Fruit fly (Drosophila melanogaster) whole organism, embryonic: ENCODE results near the gene Lztr1.
A peak's percentile ranks its signal among the peaks of the same experiment; 100 is the strongest.

ENCODE experiments used
- CG12769 ChIP-seq: fragments of 200-800 bp; sonication (Bioruptor generic); optimal IDR thresholded peaks from 2 replicates; lab custom pipeline; 2019; ENCODE audit warnings: missing biosample characterization, mild to moderate bottlenecking, missing genetic modification characterization, moderate library complexity
- CG13424 ChIP-seq: fragments of 200-800 bp; sonication (Bioruptor generic); optimal IDR thresholded peaks from 2 replicates; lab custom pipeline; 2019; ENCODE audit warnings: missing biosample characterization, mild to moderate bottlenecking, missing genetic modification characterization, moderate library complexity
- CG13624 ChIP-seq: fragments of 200-800 bp; sonication (Bioruptor generic); optimal IDR thresholded peaks from 2 replicates; lab custom pipeline; 2016; ENCODE audit warnings: missing biosample characterization, missing genetic modification characterization
- CG13775 ChIP-seq: fragments of 200-800 bp; sonication (Bioruptor generic); optimal IDR thresholded peaks from 3 replicates; lab custom pipeline; 2017; ENCODE audit warnings: missing biosample characterization, mild to moderate bottlenecking, missing genetic modification characterization
- CG1602 ChIP-seq: fragments of 200-800 bp; sonication (Bioruptor generic); optimal IDR thresholded peaks from 3 replicates; lab custom pipeline; 2016; ENCODE audit warnings: missing biosample characterization, missing genetic modification characterization
- CG17568 ChIP-seq: fragments of 200-800 bp; sonication (Bioruptor generic); optimal IDR thresholded peaks from 2 replicates; lab custom pipeline; 2018; ENCODE audit warnings: missing biosample characterization, mild to moderate bottlenecking, missing genetic modification characterization, moderate library complexity
- CG17802 ChIP-seq: fragments of 200-800 bp; sonication (Bioruptor generic); optimal IDR thresholded peaks from 2 replicates; lab custom pipeline; 2018; ENCODE audit warnings: missing biosample characterization, mild to moderate bottlenecking, missing genetic modification characterization, moderate library complexity
- CG18619 ChIP-seq: fragments of 200-800 bp; sonication (Bioruptor generic); optimal IDR thresholded peaks from 3 replicates; lab custom pipeline; 2017; ENCODE audit warnings: missing biosample characterization, mild to moderate bottlenecking, missing genetic modification characterization
- CG2116 ChIP-seq: fragments of 200-800 bp; sonication (Bioruptor generic); optimal IDR thresholded peaks from 3 replicates; lab custom pipeline; 2018; ENCODE audit warnings: missing biosample characterization, mild to moderate bottlenecking, missing genetic modification characterization
- CG2129 ChIP-seq: fragments of 200-800 bp; sonication (Bioruptor generic); IDR thresholded peaks from 2 replicates; pipeline ENCODE4 v1.3.6; 2022; ENCODE audit warnings: missing biosample characterization, missing genetic modification characterization; ENCODE audit not compliant: partially characterized antibody
- CG2202 ChIP-seq: fragments of 200-800 bp; sonication (Bioruptor generic); optimal IDR thresholded peaks from 2 replicates; lab custom pipeline; 2018; ENCODE audit warnings: missing biosample characterization, mild to moderate bottlenecking, missing genetic modification characterization
- CG3065 ChIP-seq: fragments of 200-800 bp; sonication (Bioruptor generic); optimal IDR thresholded peaks from 2 replicates; lab custom pipeline; 2016; ENCODE audit warnings: missing biosample characterization, missing genetic modification characterization
- CG33557 ChIP-seq: fragments of 200-800 bp; sonication (Bioruptor generic); optimal IDR thresholded peaks from 2 replicates; lab custom pipeline; 2019; ENCODE audit warnings: missing biosample characterization, mild to moderate bottlenecking, missing genetic modification characterization, moderate library complexity
- CG7928 ChIP-seq: fragments of 200-800 bp; sonication (Bioruptor generic); optimal IDR thresholded peaks from 2 replicates; lab custom pipeline; 2017; ENCODE audit warnings: missing biosample characterization, mild to moderate bottlenecking, missing genetic modification characterization
- D19A ChIP-seq: fragments of 200-800 bp; optimal IDR thresholded peaks from 3 replicates; lab custom pipeline; 2019; ENCODE audit warnings: missing biosample characterization, mild to moderate bottlenecking, missing genetic modification characterization, moderate library complexity
- Deaf1 ChIP-seq: fragments of 200-800 bp; optimal IDR thresholded peaks from 3 replicates; lab custom pipeline; 2019; ENCODE audit warnings: missing biosample characterization, mild to moderate bottlenecking, missing genetic modification characterization, moderate library complexity
- Dp ChIP-seq: fragments of 200-800 bp; sonication (Bioruptor generic); optimal IDR thresholded peaks from 2 replicates; lab custom pipeline; 2018; ENCODE audit warnings: missing biosample characterization, mild to moderate bottlenecking, missing genetic modification characterization, moderate library complexity
- Drgx ChIP-seq: fragments of 200-800 bp; sonication (Bioruptor generic); IDR thresholded peaks from 2 replicates; pipeline ENCODE4 v1.3.6; 2022; ENCODE audit warnings: missing biosample characterization, missing genetic modification characterization
- Hmx ChIP-seq: fragments of 200-800 bp; sonication (Bioruptor generic); optimal IDR thresholded peaks from 2 replicates; lab custom pipeline; 2016; ENCODE audit warnings: missing biosample characterization, missing genetic modification characterization
- Med ChIP-seq: fragments of 200-800 bp; sonication (Bioruptor generic); peaks from one replicate; lab custom pipeline; 2016; ENCODE audit warnings: missing biosample characterization, missing genetic modification characterization, mild to moderate bottlenecking, inconsistent platforms, moderate library complexity
- Meics ChIP-seq: fragments of 200-800 bp; sonication (Bioruptor generic); optimal IDR thresholded peaks from 2 replicates; lab custom pipeline; 2017; ENCODE audit warnings: missing biosample characterization, mild to moderate bottlenecking, missing genetic modification characterization
- NK7.1 ChIP-seq: fragments of 200-800 bp; sonication (Bioruptor generic); optimal IDR thresholded peaks from 3 replicates; lab custom pipeline; 2016; ENCODE audit warnings: missing biosample characterization, missing genetic modification characterization
- Oaz ChIP-seq: fragments of 200-800 bp; sonication (Bioruptor generic); IDR thresholded peaks from 2 replicates; pipeline ENCODE4 v1.3.6; 2022; ENCODE audit warnings: missing biosample characterization, missing genetic modification characterization
- Vsx1 ChIP-seq: fragments of 200-800 bp; sonication (Bioruptor generic); optimal IDR thresholded peaks from 2 replicates; lab custom pipeline; 2017; ENCODE audit warnings: missing biosample characterization, mild to moderate bottlenecking, missing genetic modification characterization, missing genetic modification reagents
- abd-A ChIP-seq: fragments of 200-800 bp; sonication (Bioruptor generic); optimal IDR thresholded peaks from 3 replicates; lab custom pipeline; 2019; ENCODE audit warnings: missing biosample characterization, mild to moderate bottlenecking, missing genetic modification characterization, moderate library complexity
- ac ChIP-seq: fragments of 200-800 bp; sonication (Bioruptor generic); optimal IDR thresholded peaks from 3 replicates; lab custom pipeline; 2017; ENCODE audit warnings: missing biosample characterization, mild to moderate bottlenecking, missing genetic modification characterization
- amos ChIP-seq: fragments of 200-800 bp; sonication (Bioruptor generic); IDR thresholded peaks from 2 replicates; pipeline ENCODE4 v1.3.6; 2022; ENCODE audit warnings: missing biosample characterization, missing genetic modification characterization; ENCODE audit not compliant: partially characterized antibody
- ap ChIP-seq: fragments of 200-800 bp; sonication (Bioruptor generic); IDR thresholded peaks from 2 replicates; pipeline ENCODE4 v1.3.6; 2022; ENCODE audit warnings: missing biosample characterization, missing genetic modification characterization
- bbx ChIP-seq: fragments of 200-800 bp; sonication (Bioruptor generic); IDR thresholded peaks from 2 replicates; pipeline ENCODE4 v1.3.6; 2022; ENCODE audit warnings: missing biosample characterization, missing genetic modification characterization; ENCODE audit not compliant: partially characterized antibody
- chinmo ChIP-seq: fragments of 200-800 bp; sonication (Bioruptor generic); IDR thresholded peaks from 4 replicates; pipeline ENCODE4 v1.3.6; 2022; ENCODE audit warnings: missing biosample characterization, missing genetic modification characterization; ENCODE audit not compliant: partially characterized antibody
- crol ChIP-seq: fragments of 200-800 bp; sonication (Bioruptor generic); IDR thresholded peaks from 2 replicates; pipeline ENCODE4 v1.3.6; 2022; ENCODE audit warnings: missing biosample characterization, missing genetic modification characterization
- gro ChIP-seq: fragments of 200-800 bp; sonication (Bioruptor generic); optimal IDR thresholded peaks from 2 replicates; lab custom pipeline; 2016; ENCODE audit warnings: missing biosample characterization, missing genetic modification characterization
- gsb-n ChIP-seq: fragments of 200-800 bp; sonication (Bioruptor generic); optimal IDR thresholded peaks from 3 replicates; lab custom pipeline; 2018; ENCODE audit warnings: missing biosample characterization, mild to moderate bottlenecking, missing genetic modification characterization
- kay ChIP-seq: fragments of 200-800 bp; sonication (Bioruptor generic); optimal IDR thresholded peaks from 2 replicates; lab custom pipeline; 2016; ENCODE audit warnings: missing biosample characterization, missing genetic modification characterization
- ken ChIP-seq: fragments of 200-800 bp; sonication (Bioruptor generic); IDR thresholded peaks from 3 replicates; pipeline ENCODE4 v1.3.6; 2022; ENCODE audit warnings: missing biosample characterization, missing genetic modification characterization
- kni ChIP-seq: fragments of 200-800 bp; sonication (Bioruptor generic); optimal IDR thresholded peaks from 3 replicates; lab custom pipeline; 2017; ENCODE audit warnings: mild to moderate bottlenecking, missing biosample characterization, missing genetic modification reagents, missing genetic modification characterization
- org-1 ChIP-seq: fragments of 200-800 bp; sonication (Bioruptor generic); optimal IDR thresholded peaks from 2 replicates; lab custom pipeline; 2017; ENCODE audit warnings: missing biosample characterization, missing genetic modification characterization
- prd ChIP-seq, 3 experiments: fragments of >200 bp in 2 of 3; fragments of 200-800 bp in 1 of 3; sonication (Bioruptor generic) in 1 of 3; optimal IDR thresholded peaks in 2 of 3; IDR thresholded peaks in 1 of 3; 2 replicates in 2 of 3; 3 replicates in 1 of 3; pipeline versions ENCODE4 v1.3.6 to Lab custom; 2017 to 2022; ENCODE audit warnings: missing biosample characterization in 1 of 3, missing genetic modification characterization in 1 of 3
- ranshi ChIP-seq: fragments of 200-800 bp; sonication (Bioruptor generic); IDR thresholded peaks from 2 replicates; pipeline ENCODE4 v1.3.6; 2022; ENCODE audit warnings: missing biosample characterization, missing genetic modification characterization
- sd ChIP-seq: fragments of 200-800 bp; sonication (Bioruptor generic); optimal IDR thresholded peaks from 3 replicates; lab custom pipeline; 2018; ENCODE audit warnings: missing biosample characterization, mild to moderate bottlenecking, missing genetic modification characterization, moderate library complexity
- shn ChIP-seq: fragments of 200-800 bp; sonication (Bioruptor generic); optimal IDR thresholded peaks from 3 replicates; lab custom pipeline; 2016; ENCODE audit warnings: missing biosample characterization, missing genetic modification characterization
- sima ChIP-seq: fragments of 200-800 bp; sonication (Bioruptor generic); optimal IDR thresholded peaks from 2 replicates; lab custom pipeline; 2016; ENCODE audit warnings: missing biosample characterization, missing genetic modification characterization
- slbo ChIP-seq: fragments of 200-800 bp; sonication (Bioruptor generic); IDR thresholded peaks from 2 replicates; pipeline ENCODE4 v1.3.6; 2022; ENCODE audit warnings: missing biosample characterization, missing genetic modification characterization
- so ChIP-seq: fragments of 200-800 bp; sonication (Bioruptor generic); IDR thresholded peaks from 3 replicates; pipeline ENCODE4 v1.3.6; 2022; ENCODE audit warnings: missing biosample characterization, missing genetic modification characterization
- tup ChIP-seq: fragments of 200-800 bp; sonication (Bioruptor generic); optimal IDR thresholded peaks from 2 replicates; lab custom pipeline; 2016; ENCODE audit warnings: missing biosample characterization, mild to moderate bottlenecking, missing genetic modification characterization, moderate library complexity
- z ChIP-seq: fragments of 200-800 bp; sonication (Bioruptor generic); IDR thresholded peaks from 3 replicates; pipeline ENCODE4 v1.3.6; 2022; ENCODE audit warnings: missing biosample characterization, missing genetic modification characterization
- zfh2 ChIP-seq: fragments of 200-800 bp; sonication (Bioruptor generic); optimal IDR thresholded peaks from 2 replicates; lab custom pipeline; 2016; ENCODE audit warnings: missing biosample characterization, missing genetic modification characterization

Lztr1 gene

DNA sequence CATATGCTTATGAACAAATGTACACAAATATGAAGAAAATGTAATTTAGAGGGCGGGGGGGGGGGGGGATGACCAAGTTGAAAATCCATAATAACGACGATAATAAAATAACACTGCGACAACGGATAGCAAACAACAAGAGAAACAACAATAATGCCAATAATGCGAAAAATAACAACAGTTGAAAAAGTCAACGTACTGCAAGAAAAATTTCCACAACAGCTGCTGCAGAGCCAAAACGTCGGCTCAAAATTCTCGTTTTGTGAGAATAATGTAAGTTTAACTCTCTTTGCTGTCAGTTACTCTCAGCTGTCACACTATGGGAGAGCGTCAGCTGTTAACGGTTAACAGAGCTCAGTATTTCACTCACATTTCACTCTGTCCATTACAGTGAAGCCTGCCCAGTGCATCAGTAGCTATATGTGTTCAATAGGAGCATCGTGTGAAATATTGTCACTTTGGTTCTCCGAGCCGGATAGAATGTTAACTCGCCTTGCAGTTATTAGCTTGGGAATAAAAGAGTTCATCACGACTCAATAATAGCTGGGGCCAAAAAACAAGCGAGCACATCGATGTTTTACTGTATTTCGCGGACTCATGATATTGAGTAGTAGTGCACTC lies 26.5 kb downstream of the Lztr1 start (continued):
- TF ChIP-seq ap (GFP tag; lab: Robert Waterston, UW) (peak; percentile 74), gsb-n (tag; lab: Kevin White, UChicago) (peak; percentile 56), CG3065 (GFP tag; lab: Kevin White, UChicago) (peak; percentile 22), Hmx (GFP tag; lab: Kevin White, UChicago) (no peak), CG17568 (GFP tag; lab: Kevin White, UChicago) (peak; percentile 53), so (peak; percentile 36; the same call in 1 of the 3 replicates), CG2129 (no peak), ken (GFP tag; lab: Robert Waterston, UW) (peak; percentile 80), CG18619 (GFP tag; lab: Kevin White, UChicago) (peak; percentile 62), tup (peak; percentile 20), Dp (GFP tag; lab: Kevin White, UChicago) (no peak), slbo (GFP tag; lab: Robert Waterston, UW) (peak; percentile 84), bbx (GFP tag; lab: Robert Waterston, UW) (no peak), CG2116 (GFP tag; lab: Kevin White, UChicago) (no peak), kay (peak; percentile 43), CG1602 (GFP tag; lab: Kevin White, UChicago) (peak; percentile 58), CG2202 (tag; lab: Kevin White, UChicago) (peak; percentile 44), gro (GFP tag; lab: Kevin White, UChicago) (peak; percentile 78), Meics (GFP tag; lab: Kevin White, UChicago) (peak; percentile 78)

DNA sequence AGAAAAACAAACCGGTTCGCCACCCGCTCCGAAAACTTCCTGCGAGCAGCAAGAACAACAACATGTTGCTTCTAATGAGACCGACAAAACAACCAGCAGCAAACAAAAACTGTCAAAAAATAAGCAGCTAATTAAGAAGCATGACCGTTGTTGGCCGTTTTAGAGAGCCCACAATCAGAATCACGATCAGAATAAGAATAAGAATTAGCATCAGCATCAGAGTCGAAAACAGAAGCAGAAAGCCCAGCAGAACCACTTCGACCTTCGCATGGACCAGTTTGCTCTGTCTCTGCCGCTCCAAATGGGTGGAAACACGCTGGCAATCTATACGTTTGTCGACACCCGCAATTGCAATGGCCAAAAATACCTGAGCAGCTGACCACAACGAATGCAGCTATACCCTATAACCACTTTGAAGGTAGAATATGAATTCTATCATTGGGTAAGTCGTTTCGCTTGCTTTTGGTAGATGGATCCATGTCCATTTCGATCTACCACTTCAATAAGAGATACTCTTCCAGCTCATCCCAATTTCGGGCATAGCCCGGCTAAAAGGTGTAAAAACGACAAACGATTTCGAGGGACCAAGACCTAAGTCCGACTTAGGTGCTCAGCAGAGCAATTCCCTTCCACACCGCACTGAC lies 27.9 kb downstream of the Lztr1 start:
- TF ChIP-seq chinmo (GFP tag; lab: Robert Waterston, UW): 0 out of 4 replicates have a peak, but pooled peaks have one; percentile 74
- no peak for TF ChIP-seq CG13624 (GFP tag; lab: Kevin White, UChicago)
- TF ChIP-seq shn (GFP tag; lab: Kevin White, UChicago): no peak
- TF ChIP-seq CG13775: no peak
- TF ChIP-seq Drgx (GFP tag; lab: Robert Waterston, UW): 0 out of 2 replicates have a peak, but pooled peaks have one; percentile 21
- peak; percentile 11 for TF ChIP-seq CG12769
- peak; percentile 57 for TF ChIP-seq Vsx1 (GFP tag; lab: Kevin White, UChicago)
- peak; percentile 55 for TF ChIP-seq D19A
- peak; percentile 15 for TF ChIP-seq abd-A
- no peak for TF ChIP-seq sima (GFP tag; lab: Kevin White, UChicago)
- TF ChIP-seq CG33557 (GFP tag; lab: Kevin White, UChicago): no peak

DNA sequence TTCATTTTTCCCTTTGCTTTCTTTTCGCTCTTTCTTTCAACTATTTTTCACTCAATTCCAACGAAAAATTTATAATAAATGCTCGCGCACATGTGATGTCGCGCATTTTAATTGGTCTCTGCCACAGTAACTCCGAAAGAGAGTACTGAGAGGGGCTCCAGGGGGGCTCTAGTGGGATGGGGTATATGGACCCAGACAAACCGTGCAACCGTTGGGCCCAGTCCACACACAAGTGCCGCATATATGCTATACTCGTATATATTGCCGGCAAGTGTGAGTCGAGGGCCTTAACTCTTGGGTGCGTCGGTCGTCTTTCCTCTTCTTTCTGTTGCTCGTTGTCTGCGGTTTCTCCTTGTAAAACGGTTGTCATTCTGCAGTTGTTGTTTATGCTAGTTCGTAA lies 29.0 kb downstream of the Lztr1 start:
- no peak for TF ChIP-seq Med (GFP tag; lab: Kevin White, UChicago)
- TF ChIP-seq crol (GFP tag; lab: Robert Waterston, UW): peak; percentile 63; the same call in 1 of the 2 replicates
- TF ChIP-seq zfh2 (GFP tag; lab: Kevin White, UChicago): no peak
- peak; percentile 64 for TF ChIP-seq kni (GFP tag; lab: Kevin White, UChicago)
- TF ChIP-seq NK7.1 (GFP tag; lab: Kevin White, UChicago): no peak
- TF ChIP-seq CG13424 (tag; lab: Kevin White, UChicago): no peak
- TF ChIP-seq sd (tag; lab: Kevin White, UChicago): peak; percentile 2
- TF ChIP-seq ac: no peak
- no peak for TF ChIP-seq prd (optimal IDR thresholded peaks at IDR 0.05; lab: Kevin White, UChicago)
- no peak for TF ChIP-seq prd (GFP tag; IDR thresholded peaks at IDR 0.05; lab: Robert Waterston, UW)
- no peak for TF ChIP-seq CG7928
- TF ChIP-seq org-1: no peak
- TF ChIP-seq z (GFP tag; lab: Robert Waterston, UW): peak; percentile 79
- TF ChIP-seq CG17802 (tag; lab: Kevin White, UChicago): peak; percentile 95
- TF ChIP-seq ranshi (GFP tag; lab: Robert Waterston, UW): no peak
- TF ChIP-seq Oaz (GFP tag; lab: Robert Waterston, UW): no peak
- no peak for TF ChIP-seq amos (GFP tag; lab: Robert Waterston, UW)
- TF ChIP-seq Deaf1 (tag; lab: Kevin White, UChicago): no peak
